Fruit fly (Drosophila melanogaster): ENCODE measurements around the gene mRpS33.

The mRpS33 gene

dm6 chr3R:16413734-16414133 lies 22.7 kb downstream of the mRpS33 start:
- TF ChIP-seq CTCF (optimal IDR thresholded peaks at IDR 0.05) (no peak), CG8478 (optimal IDR thresholded peaks at IDR 0.05) (no peak)

dm6 chr3R:16410706-16411105 lies 25.7 kb downstream of the mRpS33 start:
- TF ChIP-seq CTCF (optimal IDR thresholded peaks at IDR 0.05) (no peak), CG8478 (optimal IDR thresholded peaks at IDR 0.05) (no peak)

dm6 chr3R:16408434-16408833 lies 28.0 kb downstream of the mRpS33 start:
- TF ChIP-seq CG8478 (optimal IDR thresholded peaks at IDR 0.05) (no peak), CTCF (optimal IDR thresholded peaks at IDR 0.05) (peak; percentile 62)

- TF ChIP-seq CG8478 (optimal IDR thresholded peaks at IDR 0.05) (no peak), CTCF (optimal IDR thresholded peaks at IDR 0.05) (no peak)
These were observed 29.8 kb downstream of the mRpS33 start for dm6 chr3R:16406618-16407017.

- TF ChIP-seq CTCF (optimal IDR thresholded peaks at IDR 0.05) (peak; percentile 53 to 69), CG8478 (optimal IDR thresholded peaks at IDR 0.05) (no peak)
These were observed 32.7 kb downstream of the mRpS33 start for dm6 chr3R:16403734-16404057.

- no peak for TF ChIP-seq CTCF (optimal IDR thresholded peaks at IDR 0.05)
- no peak for TF ChIP-seq CG8478 (optimal IDR thresholded peaks at IDR 0.05)
These were observed 33.2 kb downstream of the mRpS33 start, which contains the start of gene ss for dm6 chr3R:16403023-16403733. TSS of gene ss (minus strand) at chr3R:16403690.

dm6 chr3R:16396565-16396964 lies 39.8 kb downstream of the mRpS33 start:
- TF ChIP-seq CG8478 (optimal IDR thresholded peaks at IDR 0.05) (no peak), CTCF (optimal IDR thresholded peaks at IDR 0.05) (no peak)

- TF ChIP-seq CG8478 (optimal IDR thresholded peaks at IDR 0.05) (no peak), CTCF (optimal IDR thresholded peaks at IDR 0.05) (no peak)
These were observed 40.9 kb downstream of the mRpS33 start for dm6 chr3R:16395448-16395847.

- TF ChIP-seq CG8478 (optimal IDR thresholded peaks at IDR 0.05) (no peak), CTCF (optimal IDR thresholded peaks at IDR 0.05) (no peak)
These were observed 41.9 kb downstream of the mRpS33 start for dm6 chr3R:16394531-16394930.

dm6 chr3R:16389117-16389516 lies 47.3 kb downstream of the mRpS33 start:
- TF ChIP-seq CTCF (optimal IDR thresholded peaks at IDR 0.05) (no peak), CG8478 (optimal IDR thresholded peaks at IDR 0.05) (no peak)

dm6 chr3R:16387039-16387438 lies 49.4 kb downstream of the mRpS33 start:
- no peak for TF ChIP-seq CG8478 (optimal IDR thresholded peaks at IDR 0.05)
- no peak for TF ChIP-seq CTCF (optimal IDR thresholded peaks at IDR 0.05)
